Worm (Caenorhabditis elegans) whole organism, mixed stage, embryonic: ENCODE data around the gene pfn-3.

Experiments
- M03D4.4 ChIP-seq: sonication (generic microtip); optimal IDR thresholded peaks from 2 replicates; lab custom pipeline; 2017; ENCODE audit warnings: mild to moderate bottlenecking, missing genetic modification characterization, missing compliant biosample characterization
- bed-3 ChIP-seq: fragments of 200-800 bp; sonication (Bioruptor generic); optimal IDR thresholded peaks from 3 replicates; lab custom pipeline; 2018; ENCODE audit warnings: mild to moderate bottlenecking, missing genetic modification characterization, moderate library complexity, missing compliant biosample characterization
- blmp-1 ChIP-seq: fragments of 150-350 bp; optimal IDR thresholded peaks from 2 replicates; lab custom pipeline; 2014; ENCODE audit warnings: missing biosample characterization, missing genetic modification characterization
- ceh-39 ChIP-seq: fragments of 150-350 bp; optimal IDR thresholded peaks from 2 replicates; lab custom pipeline; 2014; ENCODE audit warnings: missing biosample characterization, missing genetic modification characterization
- ceh-43 ChIP-seq: fragments of 200-800 bp; sonication (Bioruptor generic); optimal IDR thresholded peaks from 2 replicates; lab custom pipeline; 2018; ENCODE audit warnings: mild to moderate bottlenecking, missing genetic modification characterization, moderate library complexity, missing compliant biosample characterization
- ceh-83 ChIP-seq: fragments of 200-800 bp; sonication (Bioruptor generic); optimal IDR thresholded peaks from 2 replicates; lab custom pipeline; 2018; ENCODE audit warnings: mild to moderate bottlenecking, missing genetic modification characterization, missing compliant biosample characterization
- ces-1 ChIP-seq: fragments of 150-350 bp; optimal IDR thresholded peaks from 2 replicates; lab custom pipeline; 2014; ENCODE audit warnings: missing biosample characterization, missing genetic modification reagents, missing genetic modification characterization
- cnd-1 ChIP-seq: fragments of 200-800 bp; sonication (Bioruptor generic); optimal IDR thresholded peaks from 2 replicates; lab custom pipeline; 2018; ENCODE audit warnings: mild to moderate bottlenecking, missing genetic modification characterization, missing compliant biosample characterization
- drap-1 ChIP-seq: fragments of 200-800 bp; sonication (Bioruptor generic); optimal IDR thresholded peaks from 3 replicates; lab custom pipeline; 2018; ENCODE audit warnings: mild to moderate bottlenecking, missing genetic modification characterization, missing compliant biosample characterization
- elt-1 ChIP-seq: sonication (generic microtip); optimal IDR thresholded peaks from 2 replicates; lab custom pipeline; 2017; ENCODE audit warnings: missing genetic modification characterization, mild to moderate bottlenecking, missing compliant biosample characterization, antibody characterized with exemption, moderate library complexity, borderline replicate concordance; ENCODE audit not compliant: insufficient read depth
- elt-3 ChIP-seq: fragments of 150-350 bp; optimal IDR thresholded peaks from 2 replicates; lab custom pipeline; 2014; ENCODE audit warnings: missing biosample characterization, missing genetic modification characterization
- flh-1 ChIP-seq: fragments of 200-800 bp; sonication (Bioruptor generic); optimal IDR thresholded peaks from 2 replicates; lab custom pipeline; 2018; ENCODE audit warnings: mild to moderate bottlenecking, missing genetic modification characterization, moderate library complexity, missing compliant biosample characterization
- ham-2 ChIP-seq: fragments of 200-800 bp; sonication (Bioruptor generic); optimal IDR thresholded peaks from 2 replicates; lab custom pipeline; 2018; ENCODE audit warnings: mild to moderate bottlenecking, missing genetic modification characterization, missing compliant biosample characterization
- hlh-1 ChIP-seq: fragments of 150-350 bp; optimal IDR thresholded peaks from 2 replicates; lab custom pipeline; 2014; ENCODE audit warnings: missing biosample characterization, missing genetic modification reagents, missing genetic modification characterization
- lin-13 ChIP-seq: fragments of 150-350 bp; optimal IDR thresholded peaks from 2 replicates; lab custom pipeline; 2014; ENCODE audit warnings: missing biosample characterization, missing genetic modification characterization
- lin-32 ChIP-seq: fragments of 200-800 bp; sonication (Bioruptor generic); optimal IDR thresholded peaks from 2 replicates; lab custom pipeline; 2018; ENCODE audit warnings: mild to moderate bottlenecking, missing genetic modification characterization, missing compliant biosample characterization
- lsy-2 ChIP-seq: fragments of 150-350 bp; optimal IDR thresholded peaks from 2 replicates; lab custom pipeline; 2014; ENCODE audit warnings: missing biosample characterization, missing genetic modification characterization
- mab-5 ChIP-seq: fragments of 150-350 bp; optimal IDR thresholded peaks from 2 replicates; lab custom pipeline; 2014; ENCODE audit warnings: missing biosample characterization, missing genetic modification characterization
- mep-1 ChIP-seq: fragments of 150-350 bp; optimal IDR thresholded peaks from 2 replicates; lab custom pipeline; 2017; ENCODE audit warnings: missing biosample characterization, missing genetic modification reagents, missing genetic modification characterization, inconsistent platforms
- mls-2 ChIP-seq: sonication (generic microtip); optimal IDR thresholded peaks from 2 replicates; lab custom pipeline; 2016; ENCODE audit warnings: mild to moderate bottlenecking, missing genetic modification characterization, moderate library complexity, missing compliant biosample characterization
- nhr-12 ChIP-seq: fragments of 150-350 bp; optimal IDR thresholded peaks from 2 replicates; lab custom pipeline; 2014; ENCODE audit warnings: missing biosample characterization, missing genetic modification characterization
- nhr-2 ChIP-seq: fragments of 150-350 bp; optimal IDR thresholded peaks from 2 replicates; lab custom pipeline; 2014; ENCODE audit warnings: missing biosample characterization, missing genetic modification characterization
- nhr-237 ChIP-seq: fragments of 150-350 bp; optimal IDR thresholded peaks from 2 replicates; lab custom pipeline; 2014; ENCODE audit warnings: missing biosample characterization, missing genetic modification characterization
- nhr-28 ChIP-seq: fragments of 150-350 bp; optimal IDR thresholded peaks from 2 replicates; lab custom pipeline; 2014; ENCODE audit warnings: missing biosample characterization, missing genetic modification characterization
- nhr-76 ChIP-seq: sonication (generic microtip); optimal IDR thresholded peaks from 2 replicates; lab custom pipeline; 2017; ENCODE audit warnings: missing biosample characterization, missing genetic modification characterization
- pha-4 ChIP-seq: fragments of 150-350 bp; optimal IDR thresholded peaks from 2 replicates; lab custom pipeline; 2018; ENCODE audit warnings: missing biosample characterization, missing genetic modification reagents, missing genetic modification characterization
- sem-2 ChIP-seq: fragments of 200-800 bp; sonication (Bioruptor generic); optimal IDR thresholded peaks from 2 replicates; lab custom pipeline; 2018; ENCODE audit warnings: mild to moderate bottlenecking, missing genetic modification characterization, missing compliant biosample characterization
- snpc-4 ChIP-seq: fragments of 150-350 bp; optimal IDR thresholded peaks from 2 replicates; lab custom pipeline; 2014; ENCODE audit warnings: missing biosample characterization, missing genetic modification characterization
- sptf-1 ChIP-seq: sonication (generic microtip); optimal IDR thresholded peaks from 2 replicates; lab custom pipeline; 2017; ENCODE audit warnings: mild to moderate bottlenecking, missing genetic modification characterization, moderate library complexity, missing compliant biosample characterization
- tbx-8 ChIP-seq: fragments of 200-800 bp; sonication (Bioruptor generic); optimal IDR thresholded peaks from 2 replicates; lab custom pipeline; 2018; ENCODE audit warnings: mild to moderate bottlenecking, missing genetic modification characterization, moderate library complexity, missing compliant biosample characterization
- unc-120 ChIP-seq: sonication (generic microtip); optimal IDR thresholded peaks from 2 replicates; lab custom pipeline; 2017; ENCODE audit warnings: missing genetic modification characterization, missing compliant biosample characterization; ENCODE audit not compliant: poor library complexity, severe bottlenecking
- unc-39 ChIP-seq: fragments of 150-350 bp; optimal IDR thresholded peaks from 2 replicates; lab custom pipeline; 2014; ENCODE audit warnings: missing biosample characterization, missing genetic modification characterization
- unc-62 ChIP-seq: fragments of 150-350 bp; optimal IDR thresholded peaks from 2 replicates; lab custom pipeline; 2014; ENCODE audit warnings: missing biosample characterization, missing genetic modification reagents, missing genetic modification characterization
- zip-8 ChIP-seq: fragments of 150-350 bp; optimal IDR thresholded peaks from 2 replicates; lab custom pipeline; 2014; ENCODE audit warnings: missing biosample characterization, missing genetic modification characterization
- ztf-11 ChIP-seq: fragments of 150-350 bp; optimal IDR thresholded peaks from 2 replicates; lab custom pipeline; 2014; ENCODE audit warnings: missing biosample characterization, missing genetic modification characterization

The pfn-3 gene

DNA sequence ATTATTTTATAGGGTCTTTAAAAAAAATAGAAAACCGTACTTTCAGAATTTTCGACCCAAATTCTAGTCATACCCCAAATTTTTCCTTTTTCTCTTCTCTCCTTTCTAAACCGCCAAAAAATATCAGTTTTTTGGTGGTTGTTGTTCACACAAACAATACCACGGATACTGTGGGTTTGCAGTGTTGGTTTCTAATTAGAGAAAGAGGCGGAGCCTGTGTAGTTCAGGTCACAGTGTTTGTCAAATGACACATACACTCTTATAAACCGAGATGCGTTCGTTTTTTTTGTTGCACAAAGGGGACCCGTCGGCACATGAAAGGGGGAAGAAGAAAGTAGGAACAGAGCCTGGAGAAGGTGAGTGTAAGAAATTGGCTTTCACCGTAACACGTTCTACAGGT, 8.3 kb downstream of the pfn-3 start, which contains the start of gene lim-6:
Gene lim-6, plus strand, starts transcription at position 301 of the 400 bp plus-strand sequence.
- no peak for TF ChIP-seq blmp-1
- no peak for TF ChIP-seq lin-13
- TF ChIP-seq elt-1 (tag; lab: Kevin White, UChicago), result no peak
- no peak for TF ChIP-seq nhr-28
- no peak for TF ChIP-seq tbx-8
- TF ChIP-seq sem-2 (GFP tag; lab: Kevin White, UChicago), result no peak
- no peak for TF ChIP-seq nhr-12
- TF ChIP-seq unc-62 (GFP tag; lab: Kevin White, UChicago), result no peak
- no peak for TF ChIP-seq pha-4 (tag; lab: Kevin White, UChicago)
- TF ChIP-seq nhr-76 (tag; lab: Kevin White, UChicago), result no peak
- TF ChIP-seq snpc-4 (tag; lab: Kevin White, UChicago), result no peak
- TF ChIP-seq, all 35 proteins: peak for 0

DNA sequence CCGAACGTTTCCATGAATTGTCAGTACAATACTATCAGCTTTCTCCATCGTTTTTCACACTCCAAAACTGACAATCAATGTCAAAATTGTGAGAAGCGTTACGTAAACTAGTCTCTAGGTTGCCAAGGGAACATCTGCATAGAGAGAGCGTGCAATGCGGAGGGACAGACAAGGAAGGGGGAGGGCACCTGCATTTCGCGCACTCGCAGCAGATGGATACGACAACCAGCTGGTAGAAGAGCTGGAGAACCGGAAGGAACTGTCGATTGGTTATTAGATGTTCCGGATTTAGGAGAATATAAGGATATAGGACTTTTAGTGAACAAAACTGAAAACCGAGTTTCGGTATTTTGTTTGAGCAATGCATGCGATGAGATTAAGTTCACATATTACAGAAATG, 11.5 kb downstream of the pfn-3 start, which contains the start of gene mksr-1:
Gene mksr-1, minus strand, starts transcription at position 144 of the 400 bp plus-strand sequence.
- TF ChIP-seq mls-2 (tag; lab: Kevin White, UChicago) (no peak), hlh-1 (tag; lab: Kevin White, UChicago) (no peak), lin-32 (GFP tag; lab: Kevin White, UChicago) (peak; percentile 76), cnd-1 (peak; percentile 13), pha-4 (tag; lab: Kevin White, UChicago) (no peak), tbx-8 (no peak), elt-1 (tag; lab: Kevin White, UChicago) (no peak), nhr-2 (tag; lab: Kevin White, UChicago) (no peak), bed-3 (GFP tag; lab: Kevin White, UChicago) (no peak), ham-2 (GFP tag; lab: Kevin White, UChicago) (no peak), unc-62 (GFP tag; lab: Kevin White, UChicago) (no peak)

DNA sequence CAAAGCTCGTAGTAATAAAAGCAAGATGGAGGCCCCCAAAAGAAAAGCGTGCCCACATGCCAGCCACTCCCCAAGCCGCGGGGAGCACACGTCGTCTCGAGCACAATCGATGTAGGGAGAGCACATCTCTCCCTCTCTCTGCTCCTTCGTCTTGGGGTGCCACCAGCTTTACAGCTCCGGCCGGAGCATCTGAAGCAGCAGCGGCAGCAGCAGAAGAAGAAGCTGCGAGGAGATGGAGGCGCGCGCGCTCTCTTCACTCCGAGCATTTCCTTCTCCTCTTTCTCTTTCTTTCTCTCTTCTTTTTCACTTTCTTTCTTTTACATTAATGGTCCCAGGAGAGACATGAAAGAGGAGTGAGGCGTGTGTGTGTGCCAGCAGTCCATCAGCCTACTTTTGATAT, 16.4 kb downstream of the pfn-3 start:
- TF ChIP-seq nhr-76 (tag; lab: Kevin White, UChicago) (no peak), ceh-39 (no peak), flh-1 (GFP tag; lab: Kevin White, UChicago) (no peak), unc-62 (GFP tag; lab: Kevin White, UChicago) (peak; percentile 34), ces-1 (GFP tag; lab: Kevin White, UChicago) (peak; percentile 62), sem-2 (GFP tag; lab: Kevin White, UChicago) (no peak), mls-2 (tag; lab: Kevin White, UChicago) (peak; percentile 23), ceh-83 (GFP tag; lab: Kevin White, UChicago) (no peak), blmp-1 (no peak), pha-4 (tag; lab: Kevin White, UChicago) (no peak), lin-13 (no peak), lsy-2 (tag; lab: Kevin White, UChicago) (peak; percentile 0), bed-3 (GFP tag; lab: Kevin White, UChicago) (no peak), unc-39 (tag; lab: Kevin White, UChicago) (no peak), nhr-2 (tag; lab: Kevin White, UChicago) (no peak), hlh-1 (tag; lab: Kevin White, UChicago) (peak; percentile 36), mab-5 (tag; lab: Kevin White, UChicago) (no peak), nhr-237 (tag; lab: Kevin White, UChicago) (no peak), elt-1 (tag; lab: Kevin White, UChicago) (no peak), unc-120 (tag; lab: Kevin White, UChicago) (peak; percentile 70), lin-32 (GFP tag; lab: Kevin White, UChicago) (no peak), cnd-1 (no peak), snpc-4 (tag; lab: Kevin White, UChicago) (no peak), nhr-12 (no peak), elt-3 (tag; lab: Kevin White, UChicago) (no peak), ztf-11 (tag; lab: Kevin White, UChicago) (no peak), zip-8 (tag; lab: Kevin White, UChicago) (no peak), M03D4.4 (no peak), ceh-43 (GFP tag; lab: Kevin White, UChicago) (no peak), drap-1 (peak; percentile 31), mep-1 (no peak), nhr-28 (no peak), tbx-8 (no peak), ham-2 (GFP tag; lab: Kevin White, UChicago) (no peak), sptf-1 (tag; lab: Kevin White, UChicago) (peak; percentile 54)
